Fruit fly (Drosophila melanogaster) whole organism, embryonic: ENCODE results near the gene UGP.

Experiments used
- Asciz ChIP-seq: fragments of 200-800 bp; sonication (Bioruptor generic); optimal IDR thresholded peaks from 2 replicates; lab custom pipeline; 2017; ENCODE audit warnings: missing biosample characterization, mild to moderate bottlenecking, missing genetic modification characterization, missing genetic modification reagents
- CG11695 ChIP-seq: fragments of 200-800 bp; sonication (Bioruptor generic); IDR thresholded peaks from 3 replicates; pipeline ENCODE4 v1.3.6; 2022; ENCODE audit warnings: missing biosample characterization, missing genetic modification characterization
- CG15479 ChIP-seq: fragments of 200-800 bp; sonication (Bioruptor generic); optimal IDR thresholded peaks from 3 replicates; lab custom pipeline; 2019; ENCODE audit warnings: missing biosample characterization, mild to moderate bottlenecking, missing genetic modification characterization, moderate library complexity
- CG17186 ChIP-seq: fragments of 200-800 bp; sonication (Bioruptor generic); optimal IDR thresholded peaks from 3 replicates; lab custom pipeline; 2017; ENCODE audit warnings: missing biosample characterization, missing genetic modification reagents, missing genetic modification characterization
- CG17385 ChIP-seq: fragments of 200-800 bp; sonication (Bioruptor generic); optimal IDR thresholded peaks from 3 replicates; lab custom pipeline; 2018; ENCODE audit warnings: missing biosample characterization, mild to moderate bottlenecking, missing genetic modification characterization
- CG18599 ChIP-seq: fragments of 200-800 bp; sonication (Bioruptor generic); optimal IDR thresholded peaks from 3 replicates; lab custom pipeline; 2017; ENCODE audit warnings: missing biosample characterization, missing genetic modification characterization, mild to moderate bottlenecking, moderate library complexity, missing genetic modification reagents
- CG2875 ChIP-seq: fragments of 200-800 bp; sonication (Bioruptor generic); optimal IDR thresholded peaks from 2 replicates; lab custom pipeline; 2017; ENCODE audit warnings: missing biosample characterization, mild to moderate bottlenecking, missing genetic modification characterization, missing genetic modification reagents
- CG32532 ChIP-seq: fragments of 200-800 bp; sonication (Bioruptor generic); IDR thresholded peaks from 2 replicates; pipeline ENCODE4 v1.3.6; 2022; ENCODE audit warnings: missing biosample characterization, missing genetic modification characterization
- CG32767 ChIP-seq: fragments of 200-800 bp; sonication (Bioruptor generic); IDR thresholded peaks from 2 replicates; pipeline ENCODE4 v1.3.6; 2022; ENCODE audit warnings: missing biosample characterization, missing genetic modification characterization
- CG34224 ChIP-seq: fragments of 200-800 bp; sonication (Bioruptor generic); IDR thresholded peaks from 3 replicates; pipeline ENCODE4 v1.3.6; 2022; ENCODE audit warnings: missing biosample characterization, missing genetic modification characterization; ENCODE audit not compliant: partially characterized antibody
- CG34376 ChIP-seq: fragments of 200-800 bp; sonication (Bioruptor generic); optimal IDR thresholded peaks from 2 replicates; lab custom pipeline; 2018; ENCODE audit warnings: missing biosample characterization, mild to moderate bottlenecking, missing genetic modification characterization
- CG8765 ChIP-seq: fragments of 200-800 bp; sonication (Bioruptor generic); IDR thresholded peaks from 2 replicates; pipeline ENCODE4 v1.3.6; 2022; ENCODE audit warnings: missing biosample characterization, missing genetic modification characterization
- CG8924 ChIP-seq: fragments of 200-800 bp; optimal IDR thresholded peaks from 3 replicates; lab custom pipeline; 2019; ENCODE audit warnings: missing biosample characterization, mild to moderate bottlenecking, missing genetic modification characterization, moderate library complexity
- CG9932 ChIP-seq: fragments of 200-800 bp; sonication (Bioruptor generic); IDR thresholded peaks from 2 replicates; pipeline ENCODE4 v1.3.6; 2022; ENCODE audit warnings: missing biosample characterization, missing genetic modification characterization
- D ChIP-seq, 2 experiments: fragments of 200-800 bp in 1 of 2; fragments of >200 bp in 1 of 2; sonication (Bioruptor generic) in 1 of 2; optimal IDR thresholded peaks; 2 replicates in 1 of 2; 3 replicates in 1 of 2; lab custom pipeline; 2017; ENCODE audit warnings: mild to moderate bottlenecking in 1 of 2, missing biosample characterization in 1 of 2, missing genetic modification characterization in 1 of 2, missing genetic modification reagents in 1 of 2
- Dfd ChIP-seq, 2 experiments: fragments of >200 bp; optimal IDR thresholded peaks; 2 replicates each; lab custom pipeline; 2017; ENCODE audit warnings: missing biosample characterization in 2 of 2, missing genetic modification characterization in 2 of 2
- ERR ChIP-seq: fragments of 200-800 bp; sonication (Bioruptor generic); optimal IDR thresholded peaks from 2 replicates; lab custom pipeline; 2016; ENCODE audit warnings: missing biosample characterization, missing genetic modification characterization
- Ets65A ChIP-seq: fragments of 200-800 bp; sonication (Bioruptor generic); peaks from one replicate; lab custom pipeline; 2016; ENCODE audit warnings: missing biosample characterization, missing genetic modification characterization
- Hsf ChIP-seq: fragments of 200-800 bp; sonication (Bioruptor generic); optimal IDR thresholded peaks from 3 replicates; lab custom pipeline; 2016; ENCODE audit warnings: missing biosample characterization, missing genetic modification characterization
- MBD-R2 ChIP-seq: fragments of 200-800 bp; sonication (Bioruptor generic); IDR thresholded peaks from 2 replicates; pipeline ENCODE4 v1.3.6; 2022; ENCODE audit warnings: missing biosample characterization, missing genetic modification characterization
- Med ChIP-seq: fragments of 200-800 bp; sonication (Bioruptor generic); peaks from one replicate; lab custom pipeline; 2016; ENCODE audit warnings: missing biosample characterization, missing genetic modification characterization, mild to moderate bottlenecking, inconsistent platforms, moderate library complexity
- Poxn ChIP-seq: fragments of 200-800 bp; sonication (Bioruptor generic); IDR thresholded peaks from 2 replicates; pipeline ENCODE4 v1.3.6; 2022; ENCODE audit warnings: missing biosample characterization, missing genetic modification characterization
- Six4 ChIP-seq: fragments of 200-800 bp; sonication (Bioruptor generic); optimal IDR thresholded peaks from 2 replicates; lab custom pipeline; 2016; ENCODE audit warnings: missing biosample characterization, missing genetic modification characterization
- ato ChIP-seq: fragments of 200-800 bp; sonication (Bioruptor generic); IDR thresholded peaks from 2 replicates; pipeline ENCODE4 v1.3.6; 2022; ENCODE audit warnings: missing biosample characterization, missing genetic modification characterization; ENCODE audit not compliant: partially characterized antibody
- cas ChIP-seq: fragments of 200-800 bp; sonication (Bioruptor generic); IDR thresholded peaks from 2 replicates; pipeline ENCODE4 v1.3.6; 2022; ENCODE audit warnings: missing biosample characterization, missing genetic modification characterization
- cg ChIP-seq: fragments of 200-800 bp; sonication (Bioruptor generic); optimal IDR thresholded peaks from 3 replicates; lab custom pipeline; 2019; ENCODE audit warnings: missing biosample characterization, mild to moderate bottlenecking, missing genetic modification characterization, moderate library complexity
- chinmo ChIP-seq: fragments of 200-800 bp; sonication (Bioruptor generic); IDR thresholded peaks from 4 replicates; pipeline ENCODE4 v1.3.6; 2022; ENCODE audit warnings: missing biosample characterization, missing genetic modification characterization; ENCODE audit not compliant: partially characterized antibody
- corto ChIP-seq: fragments of 200-800 bp; sonication (Bioruptor generic); optimal IDR thresholded peaks from 2 replicates; lab custom pipeline; 2016; ENCODE audit warnings: missing biosample characterization, mild to moderate bottlenecking, missing genetic modification characterization, moderate library complexity
- cwo ChIP-seq: fragments of 200-800 bp; sonication (Bioruptor generic); optimal IDR thresholded peaks from 3 replicates; lab custom pipeline; 2017; ENCODE audit warnings: missing biosample characterization, missing genetic modification characterization, mild to moderate bottlenecking, moderate library complexity, missing genetic modification reagents
- disco-r ChIP-seq: fragments of 200-800 bp; sonication (Bioruptor generic); optimal IDR thresholded peaks from 2 replicates; lab custom pipeline; 2016; ENCODE audit warnings: missing biosample characterization, missing genetic modification characterization
- eve ChIP-seq, 2 experiments: fragments of >200 bp; optimal IDR thresholded peaks; 2 replicates each; lab custom pipeline; 2017; ENCODE audit warnings: missing biosample characterization in 2 of 2, missing genetic modification characterization in 2 of 2
- hb ChIP-seq: fragments of 200-800 bp; sonication (Bioruptor generic); IDR thresholded peaks from 3 replicates; pipeline ENCODE4 v1.3.6; 2022; ENCODE audit warnings: missing biosample characterization, missing genetic modification characterization; ENCODE audit not compliant: partially characterized antibody
- hth ChIP-seq: fragments of >200 bp; optimal IDR thresholded peaks from 2 replicates; lab custom pipeline; 2017; ENCODE audit warnings: inconsistent platforms
- jumu ChIP-seq: fragments of 200-800 bp; sonication (Bioruptor generic); optimal IDR thresholded peaks from 3 replicates; lab custom pipeline; 2016; ENCODE audit warnings: missing biosample characterization, missing genetic modification characterization
- p53 ChIP-seq: fragments of 200-800 bp; sonication (Bioruptor generic); optimal IDR thresholded peaks from 2 replicates; lab custom pipeline; 2016; ENCODE audit warnings: missing biosample characterization, missing genetic modification characterization
- pros ChIP-seq: fragments of 200-800 bp; sonication (Bioruptor generic); optimal IDR thresholded peaks from 3 replicates; lab custom pipeline; 2019; ENCODE audit warnings: missing biosample characterization, mild to moderate bottlenecking, missing genetic modification characterization, moderate library complexity
- rib ChIP-seq: fragments of 200-800 bp; sonication (Bioruptor generic); IDR thresholded peaks from 2 replicates; pipeline ENCODE4 v1.3.6; 2022; ENCODE audit warnings: missing biosample characterization, missing genetic modification characterization
- ro ChIP-seq: fragments of 200-800 bp; sonication (Bioruptor generic); IDR thresholded peaks from 2 replicates; pipeline ENCODE4 v1.3.6; 2022; ENCODE audit warnings: missing biosample characterization, missing genetic modification characterization
- row ChIP-seq: fragments of 200-800 bp; sonication (Bioruptor generic); IDR thresholded peaks from 3 replicates; pipeline ENCODE4 v1.3.6; 2022; ENCODE audit warnings: missing biosample characterization, missing genetic modification characterization
- sd ChIP-seq: fragments of 200-800 bp; sonication (Bioruptor generic); optimal IDR thresholded peaks from 3 replicates; lab custom pipeline; 2018; ENCODE audit warnings: missing biosample characterization, mild to moderate bottlenecking, missing genetic modification characterization, moderate library complexity
- slbo ChIP-seq: fragments of 200-800 bp; sonication (Bioruptor generic); IDR thresholded peaks from 2 replicates; pipeline ENCODE4 v1.3.6; 2022; ENCODE audit warnings: missing biosample characterization, missing genetic modification characterization
- slp2 ChIP-seq: fragments of 200-800 bp; sonication (Bioruptor generic); optimal IDR thresholded peaks from 2 replicates; lab custom pipeline; 2016; ENCODE audit warnings: missing biosample characterization, missing genetic modification characterization
- ssp ChIP-seq: fragments of 200-800 bp; sonication (Bioruptor generic); IDR thresholded peaks from 2 replicates; pipeline ENCODE4 v1.3.6; 2022; ENCODE audit warnings: missing biosample characterization, missing genetic modification characterization
- stc ChIP-seq: fragments of 200-800 bp; sonication (Bioruptor generic); IDR thresholded peaks from 2 replicates; pipeline ENCODE4 v1.3.6; 2022; ENCODE audit warnings: missing biosample characterization, missing genetic modification characterization
- vvl ChIP-seq: fragments of 200-800 bp; sonication (Bioruptor generic); IDR thresholded peaks from 2 replicates; pipeline ENCODE4 v1.3.6; 2022; ENCODE audit warnings: missing biosample characterization, missing genetic modification characterization
- yki ChIP-seq: fragments of >200 bp; optimal IDR thresholded peaks from 3 replicates; lab custom pipeline; 2018

The UGP gene

dm6 chr3L:9402157-9402890 is 43.6 kb upstream of the UGP start, which contains the start of gene eIF4E1 (continued):
- TF ChIP-seq slp2 (GFP tag; lab: Kevin White, UChicago) (no peak), ato (GFP tag; lab: Robert Waterston, UW) (peak; percentile 62), chinmo (GFP tag; lab: Robert Waterston, UW) (0 out of 4 replicates have a peak, but pooled peaks have one; percentile 19), disco-r (GFP tag; lab: Kevin White, UChicago) (no peak), CG17186 (GFP tag; lab: Kevin White, UChicago) (peak; percentile 52), rib (no peak), ERR (GFP tag; lab: Kevin White, UChicago) (peak; percentile 3), hb (GFP tag; lab: Robert Waterston, UW) (0 out of 3 replicates have a peak, but pooled peaks have one; percentile 62), jumu (peak; percentile 3), Hsf (peak; percentile 13), Six4 (GFP tag; lab: Kevin White, UChicago) (no peak), CG18599 (GFP tag; lab: Kevin White, UChicago) (no peak), p53 (GFP tag; lab: Kevin White, UChicago) (no peak), row (GFP tag; lab: Robert Waterston, UW) (peak; percentile 50), CG9932 (GFP tag; lab: Robert Waterston, UW) (peak; percentile 31; the same call in 1 of the 2 replicates)

DNA sequence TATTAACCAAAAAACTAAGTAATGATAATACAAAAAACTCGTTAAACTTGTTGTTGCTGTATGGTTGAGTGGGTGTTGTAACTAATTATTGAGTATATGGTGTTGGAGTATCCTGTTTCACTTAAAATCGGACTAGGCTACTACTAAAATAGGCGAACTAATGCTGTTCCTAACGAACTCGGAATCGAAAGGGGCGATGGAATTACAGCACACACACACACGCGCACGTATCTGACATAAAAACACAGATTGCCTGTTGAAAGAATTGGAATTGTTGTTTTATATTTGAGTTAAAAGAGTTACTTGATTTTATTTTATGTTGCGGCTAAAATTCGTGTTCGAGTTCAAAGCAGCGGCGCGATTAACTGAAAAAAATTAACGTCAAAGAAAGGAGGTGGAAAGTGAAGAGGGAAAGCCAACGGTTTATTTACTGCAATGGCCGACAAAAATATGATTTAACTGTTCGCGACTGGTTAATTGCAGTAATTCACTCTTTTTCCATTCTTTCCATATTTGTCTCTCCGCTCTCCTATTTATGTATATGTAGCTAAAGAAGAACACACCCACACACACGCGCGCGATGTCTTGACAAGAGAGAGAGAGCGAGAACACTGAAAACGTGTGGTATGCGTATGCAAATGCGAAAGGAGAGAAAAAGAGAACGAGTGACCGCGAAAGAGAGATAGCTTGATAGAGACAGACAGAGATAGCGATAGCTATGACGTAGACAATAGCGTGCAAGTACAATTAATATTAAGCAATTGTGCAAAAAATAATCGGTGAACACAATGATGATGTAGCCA is 42.8 kb upstream of the UGP start:
- TF ChIP-seq hth (lab: Kevin White, UChicago) (no peak), CG17186 (GFP tag; lab: Kevin White, UChicago) (no peak), Asciz (no peak), CG17385 (GFP tag; lab: Kevin White, UChicago) (peak; percentile 11), CG32532 (GFP tag; lab: Robert Waterston, UW) (no peak), sd (tag; lab: Kevin White, UChicago) (peak; percentile 94), ssp (GFP tag; lab: Robert Waterston, UW) (no peak), cg (peak; percentile 90), slbo (GFP tag; lab: Robert Waterston, UW) (no peak), CG15479 (GFP tag; lab: Kevin White, UChicago) (peak; percentile 91), MBD-R2 (peak; percentile 20; the same call in 1 of the 2 replicates), cas (no peak), corto (GFP tag; lab: Kevin White, UChicago) (no peak), Poxn (GFP tag; lab: Robert Waterston, UW) (no peak), stc (GFP tag; lab: Robert Waterston, UW) (peak; percentile 13; the same call in 1 of the 2 replicates), vvl (GFP tag; lab: Robert Waterston, UW) (peak; percentile 85), cwo (GFP tag; lab: Kevin White, UChicago) (peak; percentile 13), CG8765 (no peak), ro (GFP tag; lab: Robert Waterston, UW) (no peak), yki (peak; percentile 55), CG34376 (GFP tag; lab: Kevin White, UChicago) (peak; percentile 10), Med (GFP tag; lab: Kevin White, UChicago) (peak; percentile 48), CG11695 (GFP tag; lab: Robert Waterston, UW) (0 out of 3 replicates have a peak, but pooled peaks have one; percentile 6), Ets65A (GFP tag; lab: Kevin White, UChicago) (no peak), CG8924 (tag; lab: Kevin White, UChicago) (peak; percentile 20), eve (GFP tag; optimal IDR thresholded peaks at IDR 0.05; lab: Kevin White, UChicago) (peak in 1 of 2 experiments; percentile 85), D (optimal IDR thresholded peaks at IDR 0.05; lab: Kevin White, UChicago) (peak; percentile 6), D (GFP tag; optimal IDR thresholded peaks at IDR 0.05; lab: Kevin White, UChicago) (no peak), Dfd (GFP tag; optimal IDR thresholded peaks at IDR 0.05; lab: Kevin White, UChicago) (no peak), CG32767 (GFP tag; lab: Robert Waterston, UW) (peak; percentile 22; the same call in 1 of the 2 replicates), CG2875 (no peak), CG34224 (GFP tag; lab: Robert Waterston, UW) (peak; percentile 7; the same call in 1 of the 3 replicates), pros (GFP tag; lab: Kevin White, UChicago) (peak; percentile 70)
